Fruit fly (Drosophila melanogaster) whole organism, embryonic: ENCODE measurements around the gene vers.
A peak's percentile ranks its signal among the peaks of the same experiment; 100 is the strongest.

Experiments
- Awh ChIP-seq: fragments of 200-800 bp; sonication (Bioruptor generic); IDR thresholded peaks from 2 replicates; pipeline ENCODE4, ENCODE4 v1.3.6; 2022; ENCODE audit warnings: missing biosample characterization, missing genetic modification characterization
- CG1024 ChIP-seq: fragments of 200-800 bp; sonication (Bioruptor generic); IDR thresholded peaks from 2 replicates; pipeline ENCODE4 v1.3.6; 2022; ENCODE audit warnings: missing biosample characterization, missing genetic modification characterization
- CG10366 ChIP-seq: fragments of 200-800 bp; sonication (Bioruptor generic); IDR thresholded peaks from 2 replicates; pipeline ENCODE4 v1.3.6; 2022; ENCODE audit warnings: missing biosample characterization, missing genetic modification characterization
- CG10543 ChIP-seq: fragments of 200-800 bp; sonication (Bioruptor generic); optimal IDR thresholded peaks from 3 replicates; lab custom pipeline; 2017; ENCODE audit warnings: missing biosample characterization, mild to moderate bottlenecking, missing genetic modification characterization, moderate library complexity
- CG10959 ChIP-seq: fragments of 200-800 bp; sonication (Bioruptor generic); IDR thresholded peaks from 2 replicates; pipeline ENCODE4 v1.3.6; 2022; ENCODE audit warnings: missing biosample characterization, missing genetic modification characterization
- CG12071 ChIP-seq: fragments of 200-800 bp; sonication (Bioruptor generic); optimal IDR thresholded peaks from 3 replicates; lab custom pipeline; 2018; ENCODE audit warnings: missing biosample characterization, mild to moderate bottlenecking, missing genetic modification characterization
- CG12744 ChIP-seq: fragments of 200-800 bp; sonication (Bioruptor generic); optimal IDR thresholded peaks from 2 replicates; lab custom pipeline; 2016; ENCODE audit warnings: missing biosample characterization, missing genetic modification characterization
- CG12769 ChIP-seq: fragments of 200-800 bp; sonication (Bioruptor generic); optimal IDR thresholded peaks from 2 replicates; lab custom pipeline; 2019; ENCODE audit warnings: missing biosample characterization, mild to moderate bottlenecking, missing genetic modification characterization, moderate library complexity
- CG15073 ChIP-seq: fragments of 200-800 bp; sonication (Bioruptor generic); optimal IDR thresholded peaks from 2 replicates; lab custom pipeline; 2016; ENCODE audit warnings: missing biosample characterization, missing genetic modification characterization
- CG15269 ChIP-seq: fragments of 200-800 bp; sonication (Bioruptor generic); optimal IDR thresholded peaks from 2 replicates; lab custom pipeline; 2018; ENCODE audit warnings: missing biosample characterization, mild to moderate bottlenecking, missing genetic modification characterization, moderate library complexity
- CG17359 ChIP-seq: fragments of 200-800 bp; sonication (Bioruptor generic); optimal IDR thresholded peaks from 3 replicates; lab custom pipeline; 2018; ENCODE audit warnings: missing biosample characterization, mild to moderate bottlenecking, missing genetic modification characterization, moderate library complexity
- CG32532 ChIP-seq: fragments of 200-800 bp; sonication (Bioruptor generic); IDR thresholded peaks from 2 replicates; pipeline ENCODE4 v1.3.6; 2022; ENCODE audit warnings: missing biosample characterization, missing genetic modification characterization
- CG34376 ChIP-seq: fragments of 200-800 bp; sonication (Bioruptor generic); optimal IDR thresholded peaks from 2 replicates; lab custom pipeline; 2018; ENCODE audit warnings: missing biosample characterization, mild to moderate bottlenecking, missing genetic modification characterization
- CG3995 ChIP-seq: fragments of 200-800 bp; sonication (Bioruptor generic); optimal IDR thresholded peaks from 3 replicates; lab custom pipeline; 2016; ENCODE audit warnings: missing biosample characterization, missing genetic modification characterization
- CG4360 ChIP-seq: fragments of 200-800 bp; sonication (Bioruptor generic); IDR thresholded peaks from 2 replicates; pipeline ENCODE4 v1.3.6; 2022; ENCODE audit warnings: missing biosample characterization, missing genetic modification characterization
- CG4854 ChIP-seq: fragments of 200-800 bp; sonication (Bioruptor generic); optimal IDR thresholded peaks from 2 replicates; lab custom pipeline; 2016; ENCODE audit warnings: missing biosample characterization, missing genetic modification characterization, inconsistent platforms
- CG6272 ChIP-seq: fragments of 200-800 bp; sonication (Bioruptor generic); IDR thresholded peaks from 2 replicates; pipeline ENCODE4 v1.3.6; 2022; ENCODE audit warnings: missing biosample characterization, missing genetic modification characterization
- CG9437 ChIP-seq: fragments of 200-800 bp; sonication (Bioruptor generic); optimal IDR thresholded peaks from 2 replicates; lab custom pipeline; 2018; ENCODE audit warnings: missing biosample characterization, mild to moderate bottlenecking, missing genetic modification characterization
- Dek ChIP-seq: fragments of 200-800 bp; sonication (Bioruptor generic); optimal IDR thresholded peaks from 3 replicates; lab custom pipeline; 2019; ENCODE audit warnings: missing biosample characterization, mild to moderate bottlenecking, missing genetic modification characterization, moderate library complexity
- Ets65A ChIP-seq: fragments of 200-800 bp; sonication (Bioruptor generic); peaks from one replicate; lab custom pipeline; 2016; ENCODE audit warnings: missing biosample characterization, missing genetic modification characterization
- Ets97D ChIP-seq: fragments of 200-800 bp; sonication (Bioruptor generic); optimal IDR thresholded peaks from 3 replicates; lab custom pipeline; 2016; ENCODE audit warnings: missing biosample characterization, missing genetic modification characterization
- Fer1 ChIP-seq: fragments of 200-800 bp; sonication (Bioruptor generic); optimal IDR thresholded peaks from 2 replicates; lab custom pipeline; 2017; ENCODE audit warnings: missing biosample characterization, mild to moderate bottlenecking, missing genetic modification characterization
- H2.0 ChIP-seq: fragments of 200-800 bp; sonication (Bioruptor generic); IDR thresholded peaks from 2 replicates; pipeline ENCODE4 v1.3.6; 2022; ENCODE audit warnings: missing biosample characterization, missing genetic modification characterization
- HLHmδ ChIP-seq: fragments of 200-800 bp; sonication (Bioruptor generic); optimal IDR thresholded peaks from 2 replicates; lab custom pipeline; 2018; ENCODE audit warnings: missing biosample characterization, mild to moderate bottlenecking, missing genetic modification characterization, moderate library complexity
- Hr51 ChIP-seq, 2 experiments: fragments of 200-800 bp; sonication (Bioruptor generic); optimal IDR thresholded peaks; 2 replicates in 1 of 2; 3 replicates in 1 of 2; lab custom pipeline; 2016 to 2018; ENCODE audit warnings: missing biosample characterization in 2 of 2, missing genetic modification characterization in 2 of 2, mild to moderate bottlenecking in 1 of 2, moderate library complexity in 1 of 2
- Mrtf ChIP-seq: fragments of 200-800 bp; sonication (Bioruptor generic); IDR thresholded peaks from 3 replicates; pipeline ENCODE4 v1.3.6; 2022; ENCODE audit warnings: missing biosample characterization, missing genetic modification characterization
- Oli ChIP-seq: fragments of 200-800 bp; sonication (Bioruptor generic); optimal IDR thresholded peaks from 2 replicates; lab custom pipeline; 2018; ENCODE audit warnings: missing biosample characterization, mild to moderate bottlenecking, missing genetic modification characterization, moderate library complexity
- Sox102F ChIP-seq: fragments of 200-800 bp; sonication (Bioruptor generic); optimal IDR thresholded peaks from 2 replicates; lab custom pipeline; 2018; ENCODE audit warnings: missing biosample characterization, mild to moderate bottlenecking, missing genetic modification characterization, moderate library complexity
- Vsx1 ChIP-seq: fragments of 200-800 bp; sonication (Bioruptor generic); optimal IDR thresholded peaks from 2 replicates; lab custom pipeline; 2017; ENCODE audit warnings: missing biosample characterization, mild to moderate bottlenecking, missing genetic modification characterization, missing genetic modification reagents
- amos ChIP-seq: fragments of 200-800 bp; sonication (Bioruptor generic); IDR thresholded peaks from 2 replicates; pipeline ENCODE4 v1.3.6; 2022; ENCODE audit warnings: missing biosample characterization, missing genetic modification characterization; ENCODE audit not compliant: partially characterized antibody
- ap ChIP-seq: fragments of 200-800 bp; sonication (Bioruptor generic); IDR thresholded peaks from 2 replicates; pipeline ENCODE4 v1.3.6; 2022; ENCODE audit warnings: missing biosample characterization, missing genetic modification characterization
- az2 ChIP-seq: fragments of 200-800 bp; sonication (Bioruptor generic); optimal IDR thresholded peaks from 3 replicates; lab custom pipeline; 2016; ENCODE audit warnings: missing biosample characterization, missing genetic modification characterization
- ci ChIP-seq: fragments of 200-800 bp; sonication (Bioruptor generic); IDR thresholded peaks from 3 replicates; pipeline ENCODE4 v1.3.6; 2022; ENCODE audit warnings: missing biosample characterization, missing genetic modification characterization
- croc ChIP-seq: fragments of 200-800 bp; sonication (Bioruptor generic); conservative IDR thresholded peaks from 3 replicates; pipeline ENCODE4 v1.3.6; 2022; ENCODE audit warnings: missing biosample characterization, missing genetic modification characterization
- da ChIP-seq: fragments of 200-800 bp; sonication (Bioruptor generic); optimal IDR thresholded peaks from 2 replicates; lab custom pipeline; 2016; ENCODE audit warnings: missing biosample characterization, missing genetic modification characterization
- dmrt99B ChIP-seq: fragments of 200-800 bp; sonication (Bioruptor generic); optimal IDR thresholded peaks from 2 replicates; lab custom pipeline; 2018; ENCODE audit warnings: missing biosample characterization, mild to moderate bottlenecking, missing genetic modification characterization, moderate library complexity
- exex ChIP-seq: fragments of 200-800 bp; sonication (Bioruptor generic); optimal IDR thresholded peaks from 4 replicates; lab custom pipeline; 2018; ENCODE audit warnings: missing biosample characterization, mild to moderate bottlenecking, missing genetic modification characterization, moderate library complexity
- fru ChIP-seq: fragments of >200 bp; optimal IDR thresholded peaks from 2 replicates; lab custom pipeline; 2017
- gce ChIP-seq: fragments of 200-800 bp; sonication (Bioruptor generic); IDR thresholded peaks from 3 replicates; pipeline ENCODE4 v1.3.6; 2022; ENCODE audit warnings: missing biosample characterization, missing genetic modification characterization
- gcm ChIP-seq: fragments of 200-800 bp; sonication (Bioruptor generic); optimal IDR thresholded peaks from 2 replicates; lab custom pipeline; 2019; ENCODE audit warnings: missing biosample characterization, mild to moderate bottlenecking, missing genetic modification characterization, moderate library complexity
- klu ChIP-seq: fragments of 200-800 bp; sonication (Bioruptor generic); IDR thresholded peaks from 2 replicates; pipeline ENCODE4 v1.3.6; 2022; ENCODE audit warnings: missing biosample characterization, missing genetic modification characterization
- nau ChIP-seq: fragments of 200-800 bp; sonication (Bioruptor generic); optimal IDR thresholded peaks from 3 replicates; lab custom pipeline; 2017; ENCODE audit warnings: missing biosample characterization, mild to moderate bottlenecking, missing genetic modification characterization, missing genetic modification reagents
- prd ChIP-seq, 3 experiments: fragments of >200 bp in 2 of 3; fragments of 200-800 bp in 1 of 3; sonication (Bioruptor generic) in 1 of 3; optimal IDR thresholded peaks in 2 of 3; IDR thresholded peaks in 1 of 3; 2 replicates in 2 of 3; 3 replicates in 1 of 3; pipeline versions ENCODE4 v1.3.6 to Lab custom; 2017 to 2022; ENCODE audit warnings: missing biosample characterization in 1 of 3, missing genetic modification characterization in 1 of 3
- ro ChIP-seq: fragments of 200-800 bp; sonication (Bioruptor generic); IDR thresholded peaks from 2 replicates; pipeline ENCODE4 v1.3.6; 2022; ENCODE audit warnings: missing biosample characterization, missing genetic modification characterization
- row ChIP-seq: fragments of 200-800 bp; sonication (Bioruptor generic); IDR thresholded peaks from 3 replicates; pipeline ENCODE4 v1.3.6; 2022; ENCODE audit warnings: missing biosample characterization, missing genetic modification characterization
- sd ChIP-seq: fragments of 200-800 bp; sonication (Bioruptor generic); optimal IDR thresholded peaks from 3 replicates; lab custom pipeline; 2018; ENCODE audit warnings: missing biosample characterization, mild to moderate bottlenecking, missing genetic modification characterization, moderate library complexity
- so ChIP-seq: fragments of 200-800 bp; sonication (Bioruptor generic); IDR thresholded peaks from 3 replicates; pipeline ENCODE4 v1.3.6; 2022; ENCODE audit warnings: missing biosample characterization, missing genetic modification characterization
- sr ChIP-seq: fragments of 200-800 bp; sonication (Bioruptor generic); IDR thresholded peaks from 3 replicates; pipeline ENCODE4 v1.3.6; 2022; ENCODE audit warnings: missing biosample characterization, missing genetic modification characterization
- tup ChIP-seq: fragments of 200-800 bp; sonication (Bioruptor generic); optimal IDR thresholded peaks from 2 replicates; lab custom pipeline; 2016; ENCODE audit warnings: missing biosample characterization, mild to moderate bottlenecking, missing genetic modification characterization, moderate library complexity
- yki ChIP-seq: fragments of >200 bp; optimal IDR thresholded peaks from 3 replicates; lab custom pipeline; 2018

The vers gene

dm6 chr3L:12090184-12090897, 25.6 kb upstream of the vers start:
- TF ChIP-seq amos (GFP tag; lab: Robert Waterston, UW) (no peak), Sox102F (GFP tag; lab: Kevin White, UChicago) (peak; percentile 31), CG4360 (GFP tag; lab: Robert Waterston, UW) (peak; percentile 99), Oli (tag; lab: Kevin White, UChicago) (peak; percentile 43), H2.0 (no peak), CG9437 (peak; percentile 4), CG10959 (no peak), CG12744 (no peak), CG12769 (tag; lab: Kevin White, UChicago) (peak; percentile 23), ro (GFP tag; lab: Robert Waterston, UW) (no peak), nau (GFP tag; lab: Kevin White, UChicago) (no peak), CG15073 (GFP tag; lab: Kevin White, UChicago) (no peak), Hr51 (GFP tag; optimal IDR thresholded peaks at IDR 0.05; lab: Kevin White, UChicago) (peak in 1 of 2 experiments; percentile 13), Awh (GFP tag; lab: Robert Waterston, UW) (no peak), Vsx1 (GFP tag; lab: Kevin White, UChicago) (no peak), sd (tag; lab: Kevin White, UChicago) (no peak), da (no peak), row (GFP tag; lab: Robert Waterston, UW) (peak; percentile 37; the same call in 2 of the 3 replicates), gce (GFP tag; lab: Robert Waterston, UW) (0 out of 3 replicates have a peak, but pooled peaks have one; percentile 29), fru (lab: Kevin White, UChicago) (no peak), Mrtf (GFP tag; lab: Robert Waterston, UW) (no peak), ap (GFP tag; lab: Robert Waterston, UW) (0 out of 2 replicates have a peak, but pooled peaks have one; percentile 8), Fer1 (GFP tag; lab: Kevin White, UChicago) (no peak), exex (tag; lab: Kevin White, UChicago) (no peak), CG10366 (GFP tag; lab: Robert Waterston, UW) (no peak), dmrt99B (tag; lab: Kevin White, UChicago) (peak; percentile 26), prd (optimal IDR thresholded peaks at IDR 0.05; lab: Kevin White, UChicago) (no peak), prd (GFP tag; IDR thresholded peaks at IDR 0.05; lab: Robert Waterston, UW) (0 out of 3 replicates have a peak, but pooled peaks have one; percentile 6), CG34376 (GFP tag; lab: Kevin White, UChicago) (no peak), gcm (GFP tag; lab: Kevin White, UChicago) (no peak), CG3995 (GFP tag; lab: Kevin White, UChicago) (no peak), Ets97D (no peak), so (GFP tag; lab: Robert Waterston, UW) (no peak), CG12071 (GFP tag; lab: Kevin White, UChicago) (no peak), sr (GFP tag; lab: Robert Waterston, UW) (0 out of 3 replicates have a peak, but pooled peaks have one; percentile 21), CG17359 (peak; percentile 13), CG6272 (GFP tag; lab: Robert Waterston, UW) (0 out of 2 replicates have a peak, but pooled peaks have one; percentile 12), CG10543 (GFP tag; lab: Kevin White, UChicago) (no peak), Dek (tag; lab: Kevin White, UChicago) (no peak), az2 (GFP tag; lab: Kevin White, UChicago) (no peak), CG15269 (tag; lab: Kevin White, UChicago) (peak; percentile 6), CG4854 (GFP tag; lab: Kevin White, UChicago) (no peak), CG1024 (GFP tag; lab: Robert Waterston, UW) (no peak), Ets65A (GFP tag; lab: Kevin White, UChicago) (no peak), croc (no peak), HLHmδ (GFP tag; lab: Kevin White, UChicago) (peak; percentile 77), tup (GFP tag; lab: Kevin White, UChicago) (no peak), ci (GFP tag; lab: Robert Waterston, UW) (peak; percentile 64; the same call in 2 of the 3 replicates), klu (GFP tag; lab: Robert Waterston, UW) (no peak), yki (no peak), CG32532 (no peak)
